Worm (Caenorhabditis elegans): ENCODE data around the gene nspc-10.
"Not testable (repeated sequence)": the region's sequence is repeated elsewhere in the genome, so short reads cannot be mapped to it uniquely, and the experiment has no call there.

ce11 chrX:12302755-12303154 lies 40.7 kb upstream of the nspc-10 start, which contains the start of gene dot-1.3:
- not testable (repeated sequence) for TF ChIP-seq ces-1 (GFP tag; optimal IDR thresholded peaks at IDR 0.05); elt-3 (tag; optimal IDR thresholded peaks at IDR 0.05); nhr-12 (tag; optimal IDR thresholded peaks at IDR 0.05); egl-27 (tag; optimal IDR thresholded peaks at IDR 0.05); mef-2 (tag; optimal IDR thresholded peaks at IDR 0.05); lir-3 (tag; optimal IDR thresholded peaks at IDR 0.05; ENCODE audit: poor library complexity); lsy-2 (tag; optimal IDR thresholded peaks at IDR 0.05); unc-130 (tag; optimal IDR thresholded peaks at IDR 0.05)

Data from whole organism, L1 larva.